Worm (Caenorhabditis elegans) whole organism, L1 larva: ENCODE results near the gene ugt-9.

ENCODE experiments used
- aly-2 ChIP-seq: fragments of 150-350 bp; optimal IDR thresholded peaks from 2 replicates; lab custom pipeline; 2014; ENCODE audit warnings: missing biosample characterization, missing genetic modification characterization
- blmp-1 ChIP-seq: fragments of 150-350 bp; optimal IDR thresholded peaks from 2 replicates; lab custom pipeline; 2014; ENCODE audit warnings: missing biosample characterization, missing genetic modification characterization
- ces-1 ChIP-seq: fragments of 150-350 bp; optimal IDR thresholded peaks from 2 replicates; lab custom pipeline; 2014; ENCODE audit warnings: missing biosample characterization, missing genetic modification reagents, missing genetic modification characterization
- lin-14 ChIP-seq: fragments of 200-800 bp; sonication (Bioruptor generic); optimal IDR thresholded peaks from 2 replicates; lab custom pipeline; 2018; ENCODE audit warnings: mild to moderate bottlenecking, missing genetic modification characterization, moderate library complexity, missing compliant biosample characterization

- TF ChIP-seq aly-2 (no peak), lin-14 (GFP tag; lab: Kevin White, UChicago) (no peak), ces-1 (GFP tag; lab: Kevin White, UChicago) (no peak), blmp-1 (tag; lab: Kevin White, UChicago) (no peak)
These were observed 37.0 kb downstream of the ugt-9 start, which contains the start of gene C02E7.10 for ce11 chrV:4932814-4933213.
